Worm (Caenorhabditis elegans) whole organism, L2 larva: Measurements from ENCODE around the gene cyk-1.

Experiments
- C34F6.9 ChIP-seq: fragments of 150-350 bp; optimal IDR thresholded peaks from 2 replicates; lab custom pipeline; 2014; ENCODE audit warnings: missing biosample characterization, missing genetic modification characterization
- F13H6.1 ChIP-seq: sonication (generic microtip); optimal IDR thresholded peaks from 2 replicates; lab custom pipeline; 2016; ENCODE audit warnings: missing genetic modification characterization, missing compliant biosample characterization
- R02D3.7 ChIP-seq: fragments of 150-350 bp; optimal IDR thresholded peaks from 2 replicates; lab custom pipeline; 2014; ENCODE audit warnings: missing biosample characterization, missing genetic modification characterization
- Y55F3AM.14 ChIP-seq: fragments of 200-800 bp; sonication (Bioruptor generic); optimal IDR thresholded peaks from 2 replicates; lab custom pipeline; 2018; ENCODE audit warnings: mild to moderate bottlenecking, missing genetic modification characterization, missing compliant biosample characterization
- ZK546.5 ChIP-seq: sonication (generic microtip); optimal IDR thresholded peaks from 2 replicates; lab custom pipeline; 2017; ENCODE audit warnings: missing biosample characterization, missing genetic modification characterization
- alr-1 ChIP-seq: fragments of 150-350 bp; optimal IDR thresholded peaks from 2 replicates; lab custom pipeline; 2014; ENCODE audit warnings: missing biosample characterization, missing genetic modification characterization
- ama-1 ChIP-seq: fragments of 150-350 bp; optimal IDR thresholded peaks from 2 replicates; lab custom pipeline; 2018; ENCODE audit warnings: inconsistent platforms
- crh-2 ChIP-seq: sonication (generic microtip); optimal IDR thresholded peaks from 2 replicates; lab custom pipeline; 2017; ENCODE audit warnings: missing biosample characterization, missing genetic modification characterization
- dmd-4 ChIP-seq: sonication (generic microtip); optimal IDR thresholded peaks from 2 replicates; lab custom pipeline; 2017; ENCODE audit warnings: missing biosample characterization, missing genetic modification characterization
- egl-27 ChIP-seq: sonication (generic microtip); optimal IDR thresholded peaks from 3 replicates; lab custom pipeline; 2017; ENCODE audit warnings: missing biosample characterization, missing genetic modification reagents, missing genetic modification characterization
- elt-1 ChIP-seq: fragments of 150-350 bp; optimal IDR thresholded peaks from 2 replicates; lab custom pipeline; 2014; ENCODE audit warnings: missing biosample characterization, missing genetic modification characterization
- elt-3 ChIP-seq: sonication (generic microtip); optimal IDR thresholded peaks from 2 replicates; lab custom pipeline; 2017; ENCODE audit warnings: missing biosample characterization, missing genetic modification characterization
- fos-1 ChIP-seq: fragments of 150-350 bp; optimal IDR thresholded peaks from 2 replicates; lab custom pipeline; 2014; ENCODE audit warnings: missing biosample characterization, missing genetic modification characterization
- gmeb-1 ChIP-seq: fragments of 150-350 bp; optimal IDR thresholded peaks from 2 replicates; lab custom pipeline; 2014; ENCODE audit warnings: missing biosample characterization, missing genetic modification characterization
- lin-11 ChIP-seq: fragments of 150-350 bp; sonication (generic microtip); optimal IDR thresholded peaks from 2 replicates; lab custom pipeline; 2014; ENCODE audit warnings: missing biosample characterization, missing genetic modification characterization, inconsistent platforms, mixed read lengths
- lin-13 ChIP-seq: fragments of 150-350 bp; optimal IDR thresholded peaks from 2 replicates; lab custom pipeline; 2014; ENCODE audit warnings: missing biosample characterization, missing genetic modification reagents, missing genetic modification characterization
- lin-39 ChIP-seq: fragments of 150-350 bp; optimal IDR thresholded peaks from 2 replicates; lab custom pipeline; 2014; ENCODE audit warnings: missing biosample characterization, missing genetic modification reagents, missing genetic modification characterization
- lsy-2 ChIP-seq, 2 experiments: fragments of 150-350 bp in 1 of 2; sonication (generic microtip) in 1 of 2; optimal IDR thresholded peaks; 2 replicates each; lab custom pipeline; 2014 to 2017; ENCODE audit warnings: missing biosample characterization in 2 of 2, missing genetic modification characterization in 2 of 2
- mab-5 ChIP-seq: fragments of 150-350 bp; optimal IDR thresholded peaks from 2 replicates; lab custom pipeline; 2014; ENCODE audit warnings: missing biosample characterization, missing genetic modification characterization
- mbf-1 ChIP-seq: sonication (generic microtip); optimal IDR thresholded peaks from 2 replicates; lab custom pipeline; 2017; ENCODE audit warnings: missing biosample characterization, missing genetic modification characterization
- mdl-1 ChIP-seq, 2 experiments: fragments of 150-350 bp in 1 of 2; sonication (generic microtip) in 1 of 2; optimal IDR thresholded peaks; 2 replicates each; lab custom pipeline; 2017; ENCODE audit warnings: missing biosample characterization in 2 of 2, missing genetic modification characterization in 2 of 2
- nhr-10 ChIP-seq: sonication (generic microtip); optimal IDR thresholded peaks from 2 replicates; lab custom pipeline; 2017; ENCODE audit warnings: missing biosample characterization, missing genetic modification characterization
- nhr-11 ChIP-seq: fragments of 150-350 bp; optimal IDR thresholded peaks from 2 replicates; lab custom pipeline; 2014; ENCODE audit warnings: missing biosample characterization, missing genetic modification characterization
- nhr-12 ChIP-seq: fragments of 150-350 bp; optimal IDR thresholded peaks from 2 replicates; lab custom pipeline; 2014; ENCODE audit warnings: missing biosample characterization, missing genetic modification characterization
- nhr-129 ChIP-seq: fragments of 150-350 bp; optimal IDR thresholded peaks from 2 replicates; lab custom pipeline; 2014; ENCODE audit warnings: missing biosample characterization, missing genetic modification characterization
- nhr-21 ChIP-seq: fragments of 150-350 bp; optimal IDR thresholded peaks from 2 replicates; lab custom pipeline; 2014; ENCODE audit warnings: missing biosample characterization, missing genetic modification characterization
- nhr-23 ChIP-seq: fragments of 150-350 bp; optimal IDR thresholded peaks from 2 replicates; lab custom pipeline; 2014; ENCODE audit warnings: missing biosample characterization, missing genetic modification reagents, missing genetic modification characterization
- nhr-237 ChIP-seq: fragments of 150-350 bp; optimal IDR thresholded peaks from 2 replicates; lab custom pipeline; 2014; ENCODE audit warnings: missing biosample characterization, missing genetic modification characterization
- nhr-25 ChIP-seq: fragments of 150-350 bp; sonication (generic microtip); optimal IDR thresholded peaks from 3 replicates; lab custom pipeline; 2014; ENCODE audit warnings: missing biosample characterization, missing genetic modification characterization
- nhr-6 ChIP-seq: fragments of 150-350 bp; optimal IDR thresholded peaks from 2 replicates; lab custom pipeline; 2014; ENCODE audit warnings: missing biosample characterization, missing genetic modification characterization
- nhr-77 ChIP-seq: fragments of 150-350 bp; optimal IDR thresholded peaks from 2 replicates; lab custom pipeline; 2014; ENCODE audit warnings: missing biosample characterization, missing genetic modification characterization
- peb-1 ChIP-seq: fragments of 150-350 bp; optimal IDR thresholded peaks from 2 replicates; lab custom pipeline; 2014; ENCODE audit warnings: missing biosample characterization, missing genetic modification characterization
- sem-4 ChIP-seq: fragments of 150-350 bp; optimal IDR thresholded peaks from 2 replicates; lab custom pipeline; 2014; ENCODE audit warnings: missing biosample characterization, missing genetic modification reagents, missing genetic modification characterization
- skn-1 ChIP-seq: sonication (generic microtip); optimal IDR thresholded peaks from 2 replicates; lab custom pipeline; 2017; ENCODE audit warnings: missing biosample characterization, missing genetic modification characterization
- sma-3 ChIP-seq: sonication (generic microtip); optimal IDR thresholded peaks from 2 replicates; lab custom pipeline; 2016; ENCODE audit warnings: missing genetic modification reagents, missing genetic modification characterization, missing compliant biosample characterization
- sma-9 ChIP-seq, 2 experiments: fragments of 150-350 bp in 1 of 2; sonication (generic microtip) in 1 of 2; optimal IDR thresholded peaks; 2 replicates each; lab custom pipeline; 2014 to 2016; ENCODE audit warnings: missing genetic modification characterization in 2 of 2, mild to moderate bottlenecking in 1 of 2, missing biosample characterization in 1 of 2, missing compliant biosample characterization in 1 of 2, missing genetic modification reagents in 1 of 2, moderate library complexity in 1 of 2
- snpc-4 ChIP-seq: fragments of 150-350 bp; optimal IDR thresholded peaks from 2 replicates; lab custom pipeline; 2014; ENCODE audit warnings: missing biosample characterization, missing genetic modification characterization
- unc-39 ChIP-seq: fragments of 150-350 bp; optimal IDR thresholded peaks from 2 replicates; lab custom pipeline; 2014; ENCODE audit warnings: missing biosample characterization, missing genetic modification characterization
- unc-55 ChIP-seq: fragments of 150-350 bp; sonication (generic microtip); optimal IDR thresholded peaks from 3 replicates; lab custom pipeline; 2014; ENCODE audit warnings: missing biosample characterization, missing genetic modification reagents, missing genetic modification characterization
- unc-62 ChIP-seq: fragments of 150-350 bp; optimal IDR thresholded peaks from 2 replicates; lab custom pipeline; 2014; ENCODE audit warnings: missing biosample characterization, missing genetic modification reagents, missing genetic modification characterization
- zag-1 ChIP-seq: fragments of 150-350 bp; optimal IDR thresholded peaks from 2 replicates; lab custom pipeline; 2014; ENCODE audit warnings: missing biosample characterization, missing genetic modification characterization
- ztf-1 ChIP-seq: fragments of 200-800 bp; sonication (Bioruptor generic); conservative IDR thresholded peaks from 2 replicates; pipeline ENCODE4 v1.3.6; 2022; ENCODE audit warnings: missing genetic modification characterization, missing compliant biosample characterization
- ztf-11 ChIP-seq: sonication (generic microtip); optimal IDR thresholded peaks from 2 replicates; lab custom pipeline; 2017; ENCODE audit warnings: missing biosample characterization, missing genetic modification characterization
- ztf-4 ChIP-seq: fragments of 150-350 bp; optimal IDR thresholded peaks from 2 replicates; lab custom pipeline; 2014; ENCODE audit warnings: missing biosample characterization, missing genetic modification characterization

cyk-1 gene

DNA sequence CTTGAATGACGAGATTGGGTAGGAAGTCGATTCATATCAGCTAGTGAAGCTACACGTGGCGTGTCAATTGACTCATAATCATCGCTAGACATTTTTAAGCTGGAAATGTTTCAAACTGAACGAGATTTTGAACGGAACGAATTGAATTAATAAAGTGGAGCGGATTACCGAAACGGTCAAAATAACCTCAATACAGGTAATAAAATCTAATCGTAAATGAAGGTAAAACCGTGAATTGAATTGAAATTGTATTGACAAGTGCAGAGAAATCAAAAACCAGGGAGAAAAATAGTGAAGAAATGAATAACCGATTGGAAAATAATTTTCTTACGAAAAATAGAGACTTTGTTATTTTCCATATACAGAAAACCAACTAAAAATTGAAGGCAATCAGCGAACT is at the start of gene cyk-1:
Gene cyk-1, minus strand, starts transcription at position 101 of the 400 bp plus-strand sequence.
- TF ChIP-seq nhr-129 (tag; lab: Kevin White, UChicago) = no peak
- TF ChIP-seq nhr-12 (tag; lab: Kevin White, UChicago) = no peak
- TF ChIP-seq fos-1 (tag; lab: Kevin White, UChicago) = no peak
- no peak for TF ChIP-seq nhr-25 (tag; lab: Kevin White, UChicago)
- TF ChIP-seq unc-62 = no peak
- no peak for TF ChIP-seq lin-39 (tag; lab: Kevin White, UChicago)
- TF ChIP-seq mdl-1 (tag; optimal IDR thresholded peaks at IDR 0.05; lab: Kevin White, UChicago) = no peak
- TF ChIP-seq F13H6.1 (tag; lab: Kevin White, UChicago) = no peak
- TF ChIP-seq zag-1 (tag; lab: Kevin White, UChicago) = no peak
- TF ChIP-seq snpc-4 (tag; lab: Kevin White, UChicago) = no peak
- TF ChIP-seq Y55F3AM.14 (GFP tag; lab: Kevin White, UChicago) = no peak
- no peak for TF ChIP-seq dmd-4 (tag; lab: Kevin White, UChicago)
- TF ChIP-seq nhr-10 (tag; lab: Kevin White, UChicago) = no peak
- no peak for TF ChIP-seq ztf-4 (tag; lab: Kevin White, UChicago)
- TF ChIP-seq sma-3 (GFP tag; lab: Kevin White, UChicago) = no peak

ce11 chrIII:7078737-7079136 is 49.7 kb upstream of the cyk-1 start, which contains the start of gene ZK418.6:
Gene ZK418.6 (minus strand): TSS chrIII:7078837.
- TF ChIP-seq nhr-21 (tag; lab: Kevin White, UChicago) = no peak
- TF ChIP-seq, all 48 proteins: peak for 0

DNA sequence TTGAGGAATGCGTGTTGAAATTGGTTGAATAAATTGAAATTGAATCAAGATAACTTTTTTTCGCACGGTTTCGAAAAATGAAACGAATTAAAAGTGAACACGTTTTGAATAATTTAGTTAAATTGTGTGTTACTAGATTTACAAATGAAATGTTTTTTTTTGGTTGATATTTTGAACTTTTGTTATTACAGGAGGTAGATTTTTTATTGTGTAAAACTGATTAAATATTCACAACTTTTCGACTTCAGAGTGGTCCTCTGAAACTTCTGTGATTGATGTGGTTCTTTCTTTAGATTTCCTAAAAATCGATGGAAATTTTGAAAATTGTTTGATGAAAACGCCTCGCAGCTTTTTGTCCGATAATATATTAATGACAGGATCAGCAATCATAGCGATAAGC is 47.4 kb upstream of the cyk-1 start, which contains the start of gene ZK418.13:
Gene ZK418.13, minus strand, starts transcription at position 101 of the 400 bp plus-strand sequence.
- no peak for TF ChIP-seq nhr-23 (tag; lab: Kevin White, UChicago)
- TF ChIP-seq nhr-10 (tag; lab: Kevin White, UChicago) = no peak
- TF ChIP-seq mbf-1 (tag; lab: Kevin White, UChicago) = no peak
- no peak for TF ChIP-seq unc-55 (GFP tag; lab: Kevin White, UChicago)
- no peak for TF ChIP-seq lsy-2 (tag; optimal IDR thresholded peaks at IDR 0.05; lab: Kevin White, UChicago)
- TF ChIP-seq fos-1 (tag; lab: Kevin White, UChicago) = no peak
- TF ChIP-seq Y55F3AM.14 (GFP tag; lab: Kevin White, UChicago) = no peak
- no peak for TF ChIP-seq nhr-129 (tag; lab: Kevin White, UChicago)
- TF ChIP-seq elt-1 (tag; lab: Kevin White, UChicago) = no peak

DNA sequence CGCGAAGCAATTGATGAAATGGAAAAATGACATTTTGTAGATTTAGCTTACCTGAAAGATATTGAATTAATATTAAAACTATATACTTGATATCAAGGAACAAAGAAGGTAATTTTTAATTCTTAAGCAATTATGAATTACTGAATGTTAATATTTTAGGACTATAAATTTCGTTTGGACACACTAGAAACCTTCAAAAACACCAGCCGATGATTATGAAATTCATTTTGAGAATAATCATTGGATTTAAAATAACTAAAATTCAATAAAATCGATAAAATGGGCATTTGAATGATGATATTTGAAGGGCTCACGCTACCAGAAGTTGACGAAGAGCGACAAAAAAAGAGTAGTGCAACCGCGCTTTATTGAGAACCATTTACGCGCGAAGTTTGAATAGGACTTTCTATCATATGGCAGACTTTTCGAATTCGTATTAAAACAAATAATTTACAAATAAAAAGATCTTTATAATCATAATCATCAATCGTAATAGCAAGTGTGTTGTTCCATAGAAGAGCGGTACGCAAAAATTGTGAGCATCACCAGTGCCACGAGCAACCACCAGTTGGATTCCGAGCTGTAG is 44.9 kb upstream of the cyk-1 start, which contains the start of gene ZK418.5:
Gene ZK418.5, minus strand, starts transcription at position 51 of the 586 bp plus-strand sequence.
- no peak for TF ChIP-seq unc-39 (tag; lab: Kevin White, UChicago)
- no peak for TF ChIP-seq nhr-12 (tag; lab: Kevin White, UChicago)
- TF ChIP-seq sma-9 (GFP tag; optimal IDR thresholded peaks at IDR 0.05; lab: Kevin White, UChicago) = peak; percentile 28
- no peak for TF ChIP-seq sma-9 (tag; optimal IDR thresholded peaks at IDR 0.05; lab: Kevin White, UChicago)
- TF ChIP-seq sem-4 = no peak
- peak; percentile 97 for TF ChIP-seq gmeb-1 (tag; lab: Kevin White, UChicago)
- TF ChIP-seq dmd-4 (tag; lab: Kevin White, UChicago) = no peak
- TF ChIP-seq lin-39 (tag; lab: Kevin White, UChicago) = no peak
- TF ChIP-seq lin-13 = peak; percentile 45
- no peak for TF ChIP-seq peb-1 (tag; lab: Kevin White, UChicago)
- TF ChIP-seq ztf-1 (GFP tag; lab: Robert Waterston, UW) = no peak
- TF ChIP-seq nhr-11 (tag; lab: Kevin White, UChicago) = no peak
- no peak for TF ChIP-seq nhr-21 (tag; lab: Kevin White, UChicago)
- TF ChIP-seq fos-1 (tag; lab: Kevin White, UChicago) = no peak
- TF ChIP-seq unc-62 = no peak
- TF ChIP-seq ZK546.5 (tag; lab: Kevin White, UChicago) = no peak
- TF ChIP-seq Y55F3AM.14 (GFP tag; lab: Kevin White, UChicago) = no peak
- TF ChIP-seq F13H6.1 (tag; lab: Kevin White, UChicago) = no peak
- TF ChIP-seq nhr-6 (tag; lab: Kevin White, UChicago) = no peak
- peak; percentile 28 for TF ChIP-seq skn-1 (tag; lab: Kevin White, UChicago)
- no peak for TF ChIP-seq nhr-25 (tag; lab: Kevin White, UChicago)
- no peak for TF ChIP-seq zag-1 (tag; lab: Kevin White, UChicago)
- no peak for TF ChIP-seq ztf-4 (tag; lab: Kevin White, UChicago)
- peak; percentile 3 for TF ChIP-seq egl-27 (tag; lab: Kevin White, UChicago)
- no peak for TF ChIP-seq R02D3.7 (tag; lab: Kevin White, UChicago)
- no peak for TF ChIP-seq ama-1 (lab: Kevin White, UChicago)
- TF ChIP-seq elt-3 (tag; lab: Kevin White, UChicago) = no peak
- no peak for TF ChIP-seq ztf-11 (tag; lab: Kevin White, UChicago)
- TF ChIP-seq nhr-237 (tag; lab: Kevin White, UChicago) = no peak
- no peak for TF ChIP-seq nhr-10 (tag; lab: Kevin White, UChicago)
- TF ChIP-seq crh-2 (tag; lab: Kevin White, UChicago) = peak; percentile 49
- no peak for TF ChIP-seq nhr-77 (tag; lab: Kevin White, UChicago)
- no peak for TF ChIP-seq alr-1 (tag; lab: Kevin White, UChicago)
- TF ChIP-seq nhr-23 (tag; lab: Kevin White, UChicago) = no peak
- TF ChIP-seq mab-5 (tag; lab: Kevin White, UChicago) = peak; percentile 25
- TF ChIP-seq lin-11 (tag; lab: Kevin White, UChicago) = no peak
- peak; percentile 56 for TF ChIP-seq C34F6.9
- TF ChIP-seq mbf-1 (tag; lab: Kevin White, UChicago) = no peak
